Fruit fly (Drosophila melanogaster) S2 (cell line): ENCODE data around the gene CG13631.

ENCODE experiments used
- CG8478 ChIP-seq: fragments of >200 bp; optimal IDR thresholded peaks from 2 replicates; lab custom pipeline; 2018
- CTCF ChIP-seq, 2 experiments: fragments of >200 bp; optimal IDR thresholded peaks; 2 replicates each; lab custom pipeline; 2018

DNA sequence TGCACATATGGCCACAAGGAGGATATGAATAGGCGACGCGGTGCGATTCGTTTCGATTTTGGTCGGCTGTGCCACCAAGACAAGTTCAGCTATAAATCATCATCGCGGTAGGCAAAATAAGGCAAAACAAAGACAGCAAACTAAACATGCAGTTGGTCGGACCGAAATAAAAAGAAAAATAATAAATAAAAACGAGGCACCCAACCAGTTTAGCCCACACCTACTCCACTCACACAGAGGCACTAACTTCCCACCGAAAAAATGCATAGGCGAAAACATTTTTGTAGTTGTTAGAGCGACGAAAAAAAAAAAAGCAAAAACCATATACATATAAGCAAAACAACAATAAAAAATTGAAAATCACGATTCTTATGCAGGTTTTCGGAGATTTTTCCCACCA, 2.5 kb upstream of the CG13631 start:
- no peak for TF ChIP-seq CTCF (optimal IDR thresholded peaks at IDR 0.05; lab: Kevin White, UChicago)
- no peak for TF ChIP-seq CG8478
